Worm (Caenorhabditis elegans) whole organism, early embryonic: Measurements from ENCODE around the gene F54B8.1.

ENCODE experiments used
- F13C5.2 ChIP-seq: sonication (generic microtip); optimal IDR thresholded peaks from 2 replicates; lab custom pipeline; 2017; ENCODE audit warnings: mild to moderate bottlenecking, missing genetic modification characterization, inconsistent platforms, missing compliant biosample characterization
- ama-1 ChIP-seq: fragments of 150-350 bp; optimal IDR thresholded peaks from 2 replicates; lab custom pipeline; 2014
- flt-1 ChIP-seq: fragments of 200-800 bp; sonication (Bioruptor generic); IDR thresholded peaks from 2 replicates; pipeline ENCODE4 v1.3.6; 2022; ENCODE audit warnings: missing genetic modification characterization, missing compliant biosample characterization
- sea-1 ChIP-seq: fragments of 200-800 bp; sonication (Bioruptor generic); conservative IDR thresholded peaks from 2 replicates; pipeline ENCODE4 v1.3.6; 2022; ENCODE audit warnings: missing genetic modification characterization, missing compliant biosample characterization

ce11 chrV:15826110-15826509 is 15.6 kb downstream of the F54B8.1 start, which contains the start of gene srbc-51:
- TF ChIP-seq F13C5.2 (tag; lab: Kevin White, UChicago) (no peak), ama-1 (lab: Kevin White, UChicago) (no peak), flt-1 (GFP tag; lab: Robert Waterston, UW) (no peak), sea-1 (GFP tag; lab: Robert Waterston, UW) (no peak)
